Worm (Caenorhabditis elegans) whole organism, L1 larva: ENCODE results near the gene rsr-2.

ENCODE experiments used
- C16A3.4 ChIP-seq: fragments of 150-350 bp; optimal IDR thresholded peaks from 2 replicates; lab custom pipeline; 2014; ENCODE audit warnings: missing biosample characterization, missing genetic modification characterization
- C34B4.2 ChIP-seq: sonication (generic microtip); optimal IDR thresholded peaks from 2 replicates; lab custom pipeline; 2017; ENCODE audit warnings: mild to moderate bottlenecking, missing genetic modification characterization, missing compliant biosample characterization
- F16B12.6 ChIP-seq: fragments of 150-350 bp; optimal IDR thresholded peaks from 2 replicates; lab custom pipeline; 2014; ENCODE audit warnings: missing biosample characterization, missing genetic modification characterization
- aly-2 ChIP-seq: fragments of 150-350 bp; optimal IDR thresholded peaks from 2 replicates; lab custom pipeline; 2014; ENCODE audit warnings: missing biosample characterization, missing genetic modification characterization
- ama-1 ChIP-seq: fragments of 150-350 bp; optimal IDR thresholded peaks from 2 replicates; lab custom pipeline; 2014
- ceh-63 ChIP-seq: fragments of 200-800 bp; sonication (Bioruptor generic); optimal IDR thresholded peaks from 2 replicates; lab custom pipeline; 2018; ENCODE audit warnings: mild to moderate bottlenecking, missing genetic modification characterization, missing compliant biosample characterization
- ceh-8 ChIP-seq: fragments of 200-800 bp; sonication (Bioruptor generic); optimal IDR thresholded peaks from 2 replicates; lab custom pipeline; 2018; ENCODE audit warnings: mild to moderate bottlenecking, missing genetic modification characterization, moderate library complexity, missing compliant biosample characterization
- ceh-88 ChIP-seq: fragments of 200-800 bp; sonication (Bioruptor generic); IDR thresholded peaks from 2 replicates; pipeline ENCODE4 v1.3.6; 2022; ENCODE audit warnings: missing genetic modification characterization, missing compliant biosample characterization
- ceh-90 ChIP-seq: sonication (generic microtip); optimal IDR thresholded peaks from 2 replicates; lab custom pipeline; 2016; ENCODE audit warnings: missing genetic modification characterization, missing compliant biosample characterization
- efl-1 ChIP-seq, 4 experiments: fragments of 150-350 bp; optimal IDR thresholded peaks in 3 of 4; peaks in 1 of 4; 1 replicate in 1 of 4; 2 replicates in 3 of 4; lab custom pipeline; 2014; ENCODE audit warnings: missing biosample characterization in 2 of 4, missing genetic modification characterization in 2 of 4, missing genetic modification reagents in 2 of 4
- elt-3 ChIP-seq, 6 experiments: fragments of 150-350 bp in 1 of 6; sonication (generic microtip); optimal IDR thresholded peaks; 2 replicates each; lab custom pipeline; 2017 to 2018; ENCODE audit warnings: missing biosample characterization in 6 of 6, missing genetic modification characterization in 6 of 6, inconsistent platforms in 1 of 6
- ets-5 ChIP-seq: fragments of 200-800 bp; sonication (Bioruptor generic); IDR thresholded peaks from 2 replicates; pipeline ENCODE4 v1.3.6; 2022; ENCODE audit warnings: missing genetic modification characterization, missing compliant biosample characterization
- fkh-10 ChIP-seq: sonication (generic microtip); optimal IDR thresholded peaks from 2 replicates; lab custom pipeline; 2017; ENCODE audit warnings: missing biosample characterization, missing genetic modification reagents, missing genetic modification characterization
- fkh-8 ChIP-seq: sonication (generic microtip); optimal IDR thresholded peaks from 2 replicates; lab custom pipeline; 2016; ENCODE audit warnings: mild to moderate bottlenecking, missing genetic modification characterization, missing compliant biosample characterization
- fos-1 ChIP-seq: fragments of 150-350 bp; optimal IDR thresholded peaks from 2 replicates; lab custom pipeline; 2014; ENCODE audit warnings: missing biosample characterization, missing genetic modification characterization
- hlh-4 ChIP-seq: sonication (generic microtip); optimal IDR thresholded peaks from 2 replicates; lab custom pipeline; 2016; ENCODE audit warnings: mild to moderate bottlenecking, missing genetic modification characterization, missing compliant biosample characterization
- isw-1 ChIP-seq: fragments of 200-800 bp; sonication (Bioruptor generic); IDR thresholded peaks from 2 replicates; pipeline ENCODE4 v1.3.6; 2022; ENCODE audit warnings: missing genetic modification characterization, missing compliant biosample characterization
- jun-1 ChIP-seq: fragments of 150-350 bp; optimal IDR thresholded peaks from 2 replicates; lab custom pipeline; 2014; ENCODE audit warnings: missing biosample characterization, missing genetic modification reagents, missing genetic modification characterization
- lin-15B ChIP-seq: fragments of 150-350 bp; sonication (generic microtip); optimal IDR thresholded peaks from 3 replicates; lab custom pipeline; 2014; ENCODE audit warnings: missing biosample characterization, missing genetic modification characterization
- lin-35 ChIP-seq, 2 experiments: fragments of 150-350 bp; optimal IDR thresholded peaks; 2 replicates each; lab custom pipeline; 2014; ENCODE audit warnings: missing biosample characterization in 2 of 2, missing genetic modification characterization in 2 of 2, missing genetic modification reagents in 2 of 2
- lir-3 ChIP-seq: sonication (generic microtip); optimal IDR thresholded peaks from 2 replicates; lab custom pipeline; 2016; ENCODE audit warnings: mild to moderate bottlenecking, missing genetic modification characterization, moderate library complexity, missing compliant biosample characterization; ENCODE audit not compliant: poor library complexity
- lsy-2 ChIP-seq, 2 experiments: fragments of 150-350 bp; optimal IDR thresholded peaks; 2 replicates each; lab custom pipeline; 2014; ENCODE audit warnings: missing biosample characterization in 2 of 2, missing genetic modification characterization in 2 of 2
- mdl-1 ChIP-seq, 2 experiments: fragments of 150-350 bp; optimal IDR thresholded peaks; 2 replicates each; lab custom pipeline; 2014 to 2017; ENCODE audit warnings: missing biosample characterization in 2 of 2, missing genetic modification characterization in 2 of 2, inconsistent platforms in 1 of 2
- mef-2 ChIP-seq: fragments of 150-350 bp; optimal IDR thresholded peaks from 2 replicates; lab custom pipeline; 2014; ENCODE audit warnings: missing biosample characterization, missing genetic modification characterization
- mep-1 ChIP-seq: fragments of 150-350 bp; optimal IDR thresholded peaks from 2 replicates; lab custom pipeline; 2014; ENCODE audit warnings: missing biosample characterization, missing genetic modification characterization
- nhr-19 ChIP-seq: fragments of 200-800 bp; sonication (Bioruptor generic); conservative IDR thresholded peaks from 2 replicates; pipeline ENCODE4 v1.3.6; 2022; ENCODE audit warnings: missing genetic modification characterization, missing compliant biosample characterization
- nhr-20 ChIP-seq: sonication (generic microtip); optimal IDR thresholded peaks from 2 replicates; lab custom pipeline; 2016; ENCODE audit warnings: mild to moderate bottlenecking, missing genetic modification characterization, missing compliant biosample characterization
- nhr-47 ChIP-seq: sonication (generic microtip); optimal IDR thresholded peaks from 2 replicates; lab custom pipeline; 2016; ENCODE audit warnings: mild to moderate bottlenecking, missing genetic modification characterization, moderate library complexity, missing compliant biosample characterization
- nhr-71 ChIP-seq: sonication (generic microtip); optimal IDR thresholded peaks from 2 replicates; lab custom pipeline; 2016; ENCODE audit warnings: mild to moderate bottlenecking, missing genetic modification characterization, moderate library complexity, missing compliant biosample characterization
- nhr-76 ChIP-seq: sonication (generic microtip); optimal IDR thresholded peaks from 2 replicates; lab custom pipeline; 2017; ENCODE audit warnings: missing biosample characterization, missing genetic modification characterization
- nhr-77 ChIP-seq: fragments of 150-350 bp; optimal IDR thresholded peaks from 2 replicates; lab custom pipeline; 2014; ENCODE audit warnings: missing biosample characterization, missing genetic modification characterization
- nhr-85 ChIP-seq: sonication (generic microtip); peaks from one replicate; lab custom pipeline; 2016; ENCODE audit warnings: missing genetic modification characterization, inconsistent platforms, missing compliant biosample characterization
- nhr-90 ChIP-seq: sonication (generic microtip); optimal IDR thresholded peaks from 2 replicates; lab custom pipeline; 2016; ENCODE audit warnings: mild to moderate bottlenecking, missing genetic modification characterization, missing compliant biosample characterization; ENCODE audit not compliant: poor library complexity
- pax-3 ChIP-seq: fragments of 200-800 bp; sonication (Bioruptor generic); optimal IDR thresholded peaks from 2 replicates; lab custom pipeline; 2018; ENCODE audit warnings: mild to moderate bottlenecking, missing genetic modification characterization, moderate library complexity, missing compliant biosample characterization
- pqm-1 ChIP-seq: sonication (generic microtip); optimal IDR thresholded peaks from 3 replicates; lab custom pipeline; 2017; ENCODE audit warnings: missing biosample characterization, missing genetic modification characterization
- sox-4 ChIP-seq: sonication (generic microtip); optimal IDR thresholded peaks from 2 replicates; lab custom pipeline; 2016; ENCODE audit warnings: missing genetic modification characterization, missing compliant biosample characterization
- sptf-1 ChIP-seq: fragments of 150-350 bp; optimal IDR thresholded peaks from 2 replicates; lab custom pipeline; 2014; ENCODE audit warnings: missing biosample characterization, missing genetic modification characterization
- sup-37 ChIP-seq: fragments of 200-800 bp; sonication (Bioruptor generic); optimal IDR thresholded peaks from 2 replicates; lab custom pipeline; 2018; ENCODE audit warnings: mild to moderate bottlenecking, missing genetic modification characterization, missing compliant biosample characterization
- swsn-7 ChIP-seq: sonication (generic microtip); optimal IDR thresholded peaks from 2 replicates; lab custom pipeline; 2016; ENCODE audit warnings: missing genetic modification characterization, missing compliant biosample characterization
- unc-130 ChIP-seq: fragments of 150-350 bp; optimal IDR thresholded peaks from 2 replicates; lab custom pipeline; 2017; ENCODE audit warnings: missing biosample characterization, missing genetic modification characterization, inconsistent platforms
- unc-30 ChIP-seq: sonication (generic microtip); optimal IDR thresholded peaks from 2 replicates; lab custom pipeline; 2017; ENCODE audit warnings: missing biosample characterization, missing genetic modification characterization
- vab-15 ChIP-seq: sonication (generic microtip); optimal IDR thresholded peaks from 2 replicates; lab custom pipeline; 2017; ENCODE audit warnings: missing genotype, mild to moderate bottlenecking, missing genetic modification characterization, missing compliant biosample characterization
- zip-4 ChIP-seq: fragments of 200-800 bp; sonication (Bioruptor generic); optimal IDR thresholded peaks from 2 replicates; lab custom pipeline; 2018; ENCODE audit warnings: mild to moderate bottlenecking, missing genetic modification characterization, moderate library complexity, missing compliant biosample characterization

The rsr-2 gene

ce11 chrII:12208741-12209140 lies 16.4 kb upstream of the rsr-2 start:
- peak; percentile 73 for TF ChIP-seq nhr-85 (tag; lab: Kevin White, UChicago)
- peak; percentile 26 for TF ChIP-seq nhr-71 (tag; lab: Kevin White, UChicago)
- TF ChIP-seq nhr-47 (tag; lab: Kevin White, UChicago) = peak; percentile 5
- TF ChIP-seq nhr-19 (GFP tag; lab: Robert Waterston, UW) = no peak
- no peak for TF ChIP-seq efl-1 (optimal IDR thresholded peaks at IDR 0.05; lab: Kevin White, UChicago)
- peak in 1 of 2 experiments; percentile 25 for TF ChIP-seq efl-1 (GFP tag; optimal IDR thresholded peaks at IDR 0.05 in 1 of 2; lab: Kevin White, UChicago)

DNA sequence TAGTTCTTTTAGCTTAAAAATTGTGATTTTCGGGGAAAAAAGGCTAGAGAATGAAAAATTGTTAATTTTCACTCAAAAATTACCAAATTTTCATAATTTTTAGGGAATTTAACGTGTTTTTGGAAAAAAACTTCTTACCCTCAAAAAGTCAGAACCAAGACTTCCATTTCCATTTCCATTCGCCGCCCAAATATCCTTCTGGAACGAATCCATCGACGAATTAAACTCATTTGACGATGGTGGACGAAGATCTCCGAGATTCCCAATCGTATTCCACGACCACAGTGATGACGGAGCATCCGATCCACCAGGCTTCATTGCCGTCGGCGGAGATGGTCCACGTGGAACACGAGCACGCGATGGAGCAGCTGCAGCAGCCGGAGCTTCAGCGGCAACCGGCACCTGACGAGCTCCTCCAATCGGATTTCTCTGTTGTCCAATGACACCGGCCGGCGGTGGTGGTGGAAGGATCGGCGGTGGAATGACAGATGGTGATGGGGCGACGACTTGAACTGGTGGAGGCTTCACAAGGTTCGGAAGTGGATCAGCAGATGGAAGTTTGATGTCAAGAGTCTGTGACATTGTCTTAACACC lies 13.4 kb upstream of the rsr-2 start:
- TF ChIP-seq nhr-20 = no peak
- no peak for TF ChIP-seq ceh-88
- TF ChIP-seq unc-130 (tag; lab: Kevin White, UChicago) = no peak
- TF ChIP-seq mdl-1 (tag; optimal IDR thresholded peaks at IDR 0.05; lab: Kevin White, UChicago) = no peak
- peak; percentile 12 for TF ChIP-seq ceh-63 (GFP tag; lab: Kevin White, UChicago)
- no peak for TF ChIP-seq nhr-19 (GFP tag; lab: Robert Waterston, UW)
- no peak for TF ChIP-seq efl-1 (optimal IDR thresholded peaks at IDR 0.05; lab: Kevin White, UChicago)
- peak in 1 of 2 experiments; percentile 52 for TF ChIP-seq efl-1 (GFP tag; optimal IDR thresholded peaks at IDR 0.05 in 1 of 2; lab: Kevin White, UChicago)
- no peak for TF ChIP-seq C16A3.4
- TF ChIP-seq, all 84 proteins: peak for 2

DNA sequence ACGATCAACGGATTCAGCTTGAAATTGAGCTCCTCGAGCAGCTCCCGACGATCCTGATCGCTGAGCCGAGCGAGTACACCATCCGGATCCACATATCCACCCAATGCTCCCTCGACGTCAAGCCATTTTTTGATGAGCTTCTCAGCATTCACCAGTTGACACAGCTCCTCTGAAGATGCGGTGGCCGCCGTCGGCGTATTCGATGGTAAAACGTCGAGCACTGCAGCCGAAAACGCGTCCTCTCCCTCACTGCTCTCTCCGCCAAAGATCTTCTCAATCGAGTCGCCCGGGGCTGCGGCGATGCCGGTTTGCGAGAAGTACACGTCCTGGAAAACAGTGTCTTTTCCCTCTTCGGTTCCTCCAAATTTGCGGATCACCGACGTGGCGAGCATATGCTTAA lies 10.6 kb upstream of the rsr-2 start:
- TF ChIP-seq aly-2 (no peak), efl-1 (optimal IDR thresholded peaks at IDR 0.05; lab: Kevin White, UChicago) (no peak), efl-1 (GFP tag; optimal IDR thresholded peaks at IDR 0.05 in 1 of 2; lab: Kevin White, UChicago) (no peak), mdl-1 (tag; optimal IDR thresholded peaks at IDR 0.05; lab: Kevin White, UChicago) (no peak), nhr-20 (no peak), jun-1 (tag; lab: Kevin White, UChicago) (no peak), swsn-7 (tag; lab: Kevin White, UChicago) (no peak), sup-37 (GFP tag; lab: Kevin White, UChicago) (no peak), nhr-71 (tag; lab: Kevin White, UChicago) (no peak), ceh-90 (tag; lab: Kevin White, UChicago) (no peak), hlh-4 (no peak), fos-1 (tag; lab: Kevin White, UChicago) (no peak), fkh-8 (tag; lab: Kevin White, UChicago) (no peak), nhr-85 (tag; lab: Kevin White, UChicago) (no peak), ama-1 (lab: Kevin White, UChicago) (no peak), unc-130 (tag; lab: Kevin White, UChicago) (no peak), sptf-1 (no peak), nhr-76 (tag; lab: Kevin White, UChicago) (no peak), mep-1 (tag; lab: Kevin White, UChicago) (no peak), sox-4 (tag; lab: Kevin White, UChicago) (no peak), lin-15B (tag; lab: Kevin White, UChicago) (no peak)

DNA sequence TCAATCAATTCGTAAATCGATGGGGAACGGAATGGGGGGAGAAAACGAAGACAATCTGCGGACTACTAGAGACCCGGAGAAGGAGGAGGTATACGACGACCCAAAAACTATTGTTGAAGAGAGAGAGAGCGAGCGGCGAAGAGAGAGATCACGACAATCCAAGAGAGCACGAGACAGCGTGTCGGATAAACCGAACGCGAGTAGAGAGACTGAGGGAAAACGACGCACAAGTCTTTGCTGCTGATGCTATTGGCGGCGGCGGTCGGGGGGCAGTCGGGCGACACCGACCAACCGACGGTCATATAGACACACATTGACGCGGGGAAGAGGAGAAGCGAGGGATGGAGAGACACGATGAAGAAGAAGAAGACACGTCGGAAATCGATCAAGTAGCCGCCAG lies 2.6 kb upstream of the rsr-2 start:
- peak; percentile 30 for TF ChIP-seq fos-1 (tag; lab: Kevin White, UChicago)
- peak; percentile 21 for TF ChIP-seq ceh-8
- no peak for TF ChIP-seq sptf-1
- no peak for TF ChIP-seq unc-30 (tag; lab: Kevin White, UChicago)
- peak; percentile 26 for TF ChIP-seq aly-2
- TF ChIP-seq nhr-90 (tag; lab: Kevin White, UChicago) = peak; percentile 54
- peak in 1 of 2 experiments; percentile 70 for TF ChIP-seq mdl-1 (tag; optimal IDR thresholded peaks at IDR 0.05; lab: Kevin White, UChicago)
- TF ChIP-seq ets-5 (GFP tag; lab: Robert Waterston, UW) = no peak
- TF ChIP-seq lin-35 (GFP tag; optimal IDR thresholded peaks at IDR 0.05; lab: Kevin White, UChicago) = peak; percentile 72 to 73
- TF ChIP-seq unc-130 (tag; lab: Kevin White, UChicago) = peak; percentile 72
- TF ChIP-seq pqm-1 = no peak
- peak in 2 of 6 experiments; percentile 15 to 56 for TF ChIP-seq elt-3 (tag; optimal IDR thresholded peaks at IDR 0.05; lab: Kevin White, UChicago)
- peak; percentile 81 for TF ChIP-seq jun-1 (tag; lab: Kevin White, UChicago)
- peak; percentile 42 for TF ChIP-seq fkh-10
- TF ChIP-seq fkh-8 (tag; lab: Kevin White, UChicago) = peak; percentile 77
- peak; percentile 63 to 83 for TF ChIP-seq lsy-2 (tag; optimal IDR thresholded peaks at IDR 0.05; lab: Kevin White, UChicago)
- TF ChIP-seq isw-1 = peak; percentile 49
- no peak for TF ChIP-seq F16B12.6 (tag; lab: Kevin White, UChicago)
- no peak for TF ChIP-seq lir-3 (tag; lab: Kevin White, UChicago)
- TF ChIP-seq nhr-76 (tag; lab: Kevin White, UChicago) = peak; percentile 7
- TF ChIP-seq vab-15 (tag; lab: Kevin White, UChicago) = no peak
- peak; percentile 58 for TF ChIP-seq mep-1 (tag; lab: Kevin White, UChicago)
- TF ChIP-seq nhr-77 (tag; lab: Kevin White, UChicago) = peak; percentile 63
- peak; percentile 36 for TF ChIP-seq pax-3 (tag; lab: Kevin White, UChicago)
- no peak for TF ChIP-seq zip-4 (GFP tag; lab: Kevin White, UChicago)
- TF ChIP-seq C34B4.2 (tag; lab: Kevin White, UChicago) = no peak
- TF ChIP-seq mef-2 = no peak
- peak; percentile 81 for TF ChIP-seq swsn-7 (tag; lab: Kevin White, UChicago)
